Worm (Caenorhabditis elegans) whole organism, L4/young adult: ENCODE measurements around the gene gck-4.

Experiments
- W03F9.2 ChIP-seq: fragments of 150-350 bp; optimal IDR thresholded peaks from 2 replicates; lab custom pipeline; 2014; ENCODE audit warnings: missing biosample characterization, missing genetic modification characterization
- dao-5 ChIP-seq: sonication (generic microtip); optimal IDR thresholded peaks from 2 replicates; lab custom pipeline; 2016; ENCODE audit warnings: missing genotype, missing genetic modification characterization, moderate library complexity, missing compliant biosample characterization
- him-1 ChIP-seq: sonication (generic microtip); optimal IDR thresholded peaks from 2 replicates; lab custom pipeline; 2016; ENCODE audit warnings: missing genotype, missing genetic modification reagents, missing genetic modification characterization, missing compliant biosample characterization

Gene gck-4

DNA sequence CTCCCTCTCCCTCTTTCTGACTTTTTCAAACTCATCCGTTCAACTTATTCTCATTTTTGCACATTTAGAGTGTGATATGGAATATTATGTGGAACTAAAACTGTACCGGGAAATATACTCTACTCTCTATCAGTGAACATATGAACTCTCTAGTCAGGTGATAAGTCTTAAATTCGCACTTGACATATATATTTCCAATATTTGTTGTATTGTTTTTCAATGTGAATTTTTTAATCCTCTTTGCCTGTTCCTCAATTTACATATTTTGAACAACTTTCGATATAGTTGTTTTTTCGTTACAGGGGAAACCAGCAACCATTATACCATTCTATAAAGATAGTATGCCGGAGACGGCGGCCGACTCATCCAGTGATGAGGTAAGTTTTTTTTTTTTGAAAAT is 16.8 kb upstream of the gck-4 start, which contains the start of gene C04A11.1:
C04A11.1 (plus strand) TSS at position 301 of the 400 bp plus-strand sequence.
- TF ChIP-seq W03F9.2 = no peak
- TF ChIP-seq dao-5 = no peak
- no peak for TF ChIP-seq him-1

- TF ChIP-seq W03F9.2 = no peak
- TF ChIP-seq dao-5 = no peak
- TF ChIP-seq him-1 = no peak
Measured at ce11 chrX:13663641-13664633, 13.1 kb upstream of the gck-4 start, which contains the start of gene C04A11.5. Gene C04A11.5, plus strand, starts transcription at chrX:13664583.

ce11 chrX:13665447-13665846 is 11.5 kb upstream of the gck-4 start:
- TF ChIP-seq W03F9.2 (peak; percentile 42), him-1 (peak; percentile 91), dao-5 (peak; percentile 96)

DNA sequence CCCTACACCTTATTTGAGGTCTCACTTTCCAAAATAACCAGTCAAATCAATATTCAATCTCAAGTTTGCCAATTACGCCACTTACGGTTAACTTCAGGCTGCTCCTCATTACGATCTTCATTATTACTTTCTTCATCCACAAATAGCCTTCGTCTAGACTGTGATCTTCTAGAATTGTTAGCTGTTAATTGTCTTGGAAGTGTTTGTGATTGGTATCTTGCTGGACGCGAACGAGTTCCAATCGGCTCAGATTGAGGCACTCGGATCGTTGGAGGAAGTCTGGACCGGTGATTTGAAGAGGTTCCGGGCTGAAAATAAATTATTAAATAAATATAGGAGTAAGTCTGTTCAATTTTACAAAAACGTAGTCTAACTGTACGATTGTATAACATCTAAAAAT is 10.1 kb upstream of the gck-4 start:
- TF ChIP-seq W03F9.2 (no peak), him-1 (no peak), dao-5 (no peak)

- TF ChIP-seq dao-5 (no peak), him-1 (no peak), W03F9.2 (no peak)
Measured at ce11 chrX:13668728-13669127, 8.3 kb upstream of the gck-4 start, which contains the start of gene C04A11.2. Gene C04A11.2, minus strand, starts transcription at chrX:13668828.

ce11 chrX:13669641-13670040 is 7.4 kb upstream of the gck-4 start:
- TF ChIP-seq W03F9.2 (no peak), him-1 (no peak), dao-5 (no peak)

DNA sequence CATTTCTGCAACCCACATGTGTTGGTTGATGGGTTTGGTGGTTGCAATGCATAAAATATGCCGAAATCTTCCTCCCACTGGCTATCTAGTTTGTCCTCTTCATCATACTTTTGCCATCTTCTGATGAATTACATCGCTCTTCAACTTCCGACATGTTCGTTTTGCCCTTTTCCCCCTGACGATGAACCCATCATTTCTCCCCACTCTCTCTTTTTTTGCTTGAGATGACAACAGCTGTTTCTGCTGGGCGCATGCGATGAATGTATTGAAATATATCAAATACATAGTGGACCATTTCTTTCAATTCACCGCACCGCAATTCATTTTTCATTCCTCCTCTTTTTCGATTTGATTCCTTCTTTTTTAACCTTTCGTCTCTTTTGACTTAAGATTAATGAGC is 6.0 kb upstream of the gck-4 start:
- TF ChIP-seq dao-5 (no peak), W03F9.2 (no peak), him-1 (no peak)

ce11 chrX:13672622-13673021 is 4.4 kb upstream of the gck-4 start:
- TF ChIP-seq him-1 (no peak), dao-5 (no peak), W03F9.2 (no peak)

DNA sequence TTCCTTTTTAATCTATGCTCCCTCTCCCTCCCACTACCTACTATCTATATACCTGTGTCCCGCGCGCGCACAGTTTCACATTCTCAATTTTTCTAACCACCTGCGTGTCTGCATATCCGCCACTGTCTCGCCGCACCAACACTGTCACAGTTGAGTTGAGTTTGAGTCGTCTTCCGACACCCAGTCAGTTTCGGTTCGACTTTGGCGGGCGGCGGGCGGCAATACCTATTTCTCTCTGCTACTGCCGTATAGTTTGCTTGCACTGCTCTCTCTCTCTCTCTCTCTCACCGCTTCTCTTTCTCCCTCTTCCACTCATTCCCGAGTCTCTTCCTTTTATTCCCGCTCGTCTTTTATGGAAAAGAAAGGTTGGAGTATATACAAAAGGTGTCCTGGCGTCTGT is 1.5 kb upstream of the gck-4 start:
- TF ChIP-seq W03F9.2 (no peak), dao-5 (no peak), him-1 (no peak)

DNA sequence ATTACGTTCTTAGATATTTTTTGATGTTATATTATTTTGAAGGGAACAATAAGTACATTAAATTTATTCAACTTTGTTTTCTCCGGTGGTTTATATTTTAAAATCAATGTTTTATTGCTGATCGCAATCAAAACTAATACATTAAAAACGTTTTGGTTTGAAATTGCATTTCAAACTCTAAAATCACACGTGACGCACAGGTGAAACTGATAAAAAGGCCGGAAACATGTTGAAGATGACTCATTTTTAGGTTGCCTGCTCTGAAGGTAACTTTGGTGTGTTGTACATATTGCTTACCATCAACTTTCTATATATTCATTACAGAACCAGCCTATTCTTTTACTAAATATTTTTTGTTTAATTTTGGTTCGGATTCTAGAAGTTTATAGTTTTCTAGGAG is 8.7 kb downstream of the gck-4 start:
- TF ChIP-seq dao-5 (no peak), W03F9.2 (no peak), him-1 (no peak)

DNA sequence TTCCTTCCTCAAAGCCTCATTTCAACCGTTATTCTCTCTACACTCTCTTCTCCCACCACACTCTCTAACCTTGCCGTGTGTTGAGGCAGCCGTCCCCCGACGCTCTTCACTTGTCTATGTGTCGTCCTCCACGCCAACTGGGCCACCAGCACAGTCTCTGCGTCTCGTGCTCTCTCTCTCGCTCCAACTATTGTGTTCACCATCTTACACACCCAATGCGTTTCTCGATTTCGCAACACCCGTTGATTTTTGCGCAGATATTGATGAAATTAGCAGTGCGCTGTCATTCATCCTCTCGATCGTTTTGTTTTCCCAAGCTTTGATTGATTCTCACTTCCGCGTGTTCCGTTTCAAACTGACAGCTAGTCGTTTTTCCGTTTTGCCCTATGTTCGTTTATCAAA is 10.1 kb downstream of the gck-4 start:
- TF ChIP-seq dao-5 = no peak
- TF ChIP-seq W03F9.2 = no peak
- no peak for TF ChIP-seq him-1

DNA sequence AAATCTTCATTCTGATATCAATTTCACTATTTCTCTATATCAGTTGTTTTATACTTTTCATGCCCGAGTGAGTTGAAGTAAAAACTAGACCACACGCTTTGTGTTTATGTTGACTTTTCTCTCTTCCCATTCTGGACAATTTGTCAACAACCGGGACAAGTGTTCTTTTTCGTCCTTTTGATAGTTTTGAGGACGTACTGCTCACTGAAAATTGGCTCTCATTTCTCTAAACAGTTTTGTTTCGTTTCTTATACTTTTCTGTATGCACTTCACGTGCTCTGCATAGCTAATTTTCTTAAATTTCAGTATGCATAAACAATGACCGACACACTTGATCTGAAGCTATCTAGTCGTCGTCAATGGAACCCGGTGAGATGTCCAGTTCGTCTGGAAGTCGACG is 10.7 kb downstream of the gck-4 start, which contains the start of gene adm-2:
adm-2 (plus strand) TSS at position 301 of the 400 bp plus-strand sequence.
- TF ChIP-seq him-1 = no peak
- TF ChIP-seq W03F9.2 = no peak
- no peak for TF ChIP-seq dao-5

- TF ChIP-seq dao-5 (no peak), him-1 (no peak), W03F9.2 (no peak)
Measured at ce11 chrX:13690333-13690732, 13.3 kb downstream of the gck-4 start.

DNA sequence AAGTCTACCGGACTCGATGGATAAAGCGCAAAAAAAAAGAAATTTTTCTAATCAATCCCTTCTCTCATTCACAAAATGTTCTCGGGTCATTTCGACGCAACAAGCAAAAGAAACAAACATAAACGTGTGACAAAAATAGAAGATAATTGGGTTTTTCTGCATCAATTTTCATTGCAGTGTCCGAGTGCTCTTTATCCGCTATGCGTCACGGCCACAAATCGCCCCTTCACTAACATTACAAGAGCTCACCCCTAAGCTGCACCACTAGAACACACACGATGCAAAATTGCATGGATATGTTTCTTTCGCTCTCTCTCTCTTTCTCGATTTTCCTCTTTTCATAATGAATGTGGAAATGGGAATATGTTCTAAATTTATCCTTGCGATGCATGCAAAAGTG is 19.2 kb downstream of the gck-4 start:
- TF ChIP-seq W03F9.2 (no peak), him-1 (no peak), dao-5 (no peak)

- no peak for TF ChIP-seq dao-5
- TF ChIP-seq him-1 = no peak
- TF ChIP-seq W03F9.2 = no peak
Measured at ce11 chrX:13697520-13697919, 20.5 kb downstream of the gck-4 start.

DNA sequence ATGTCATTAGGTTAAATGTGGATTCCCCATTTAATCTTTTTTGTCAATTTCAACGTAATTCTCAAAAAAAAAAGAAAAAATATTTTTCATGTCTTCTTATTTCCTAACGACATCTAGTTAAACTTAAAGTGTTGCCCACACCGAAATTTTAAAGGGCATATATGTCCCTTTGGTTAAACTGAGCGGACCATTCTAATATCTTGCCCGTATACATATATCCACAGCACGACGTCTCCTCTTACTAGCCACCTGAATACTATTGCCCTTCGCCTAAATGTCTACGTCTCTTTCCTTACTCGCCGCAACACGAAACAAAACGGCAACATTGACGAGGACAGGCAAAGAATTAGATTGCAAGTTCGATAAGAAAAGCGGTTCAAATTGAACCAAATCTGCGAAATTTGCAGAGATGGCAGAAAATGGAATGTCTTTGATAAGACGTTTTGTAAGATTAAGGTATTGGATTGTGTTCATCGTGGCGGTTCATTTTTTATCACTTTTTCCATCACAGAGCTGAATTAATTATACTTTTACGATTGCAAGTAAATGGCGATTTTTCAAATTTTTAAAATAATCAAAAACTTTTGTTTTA is 23.7 kb downstream of the gck-4 start:
- TF ChIP-seq him-1 (peak; percentile 100), dao-5 (peak; percentile 88), W03F9.2 (peak; percentile 98)
